Fruit fly (Drosophila melanogaster): ENCODE measurements around the gene Ilk.

dm6 chr3L:21267862-21268385 lies 51.2 kb downstream of the Ilk start, which contains the start of gene CG9391:
- no peak for TF ChIP-seq usp (GFP tag; optimal IDR thresholded peaks at IDR 0.05)
- no peak for TF ChIP-seq Dll (optimal IDR thresholded peaks at IDR 0.05)
- TF ChIP-seq EcR (GFP tag; optimal IDR thresholded peaks at IDR 0.05): no peak

Measured in whole organism.